Fruit fly (Drosophila melanogaster) whole organism, embryonic: ENCODE results near the gene dind.

Experiments
- Abd-B ChIP-seq: fragments of 200-800 bp; sonication (Bioruptor generic); optimal IDR thresholded peaks from 2 replicates; lab custom pipeline; 2018; ENCODE audit warnings: missing biosample characterization, mild to moderate bottlenecking, missing genetic modification characterization, moderate library complexity
- BEAF-32 ChIP-seq: fragments of 200-800 bp; sonication (Bioruptor generic); optimal IDR thresholded peaks from 3 replicates; lab custom pipeline; 2017; ENCODE audit warnings: missing biosample characterization, missing genetic modification characterization, mild to moderate bottlenecking, moderate library complexity, missing genetic modification reagents
- Bgb ChIP-seq: fragments of 200-800 bp; sonication (Bioruptor generic); IDR thresholded peaks from 2 replicates; pipeline ENCODE4 v1.3.6; 2022; ENCODE audit warnings: missing biosample characterization, missing genetic modification characterization; ENCODE audit not compliant: partially characterized antibody
- CG10209 ChIP-seq: fragments of 200-800 bp; sonication (Bioruptor generic); optimal IDR thresholded peaks from 3 replicates; lab custom pipeline; 2017; ENCODE audit warnings: missing biosample characterization, mild to moderate bottlenecking, missing genetic modification characterization, missing genetic modification reagents
- CG11695 ChIP-seq: fragments of 200-800 bp; sonication (Bioruptor generic); IDR thresholded peaks from 3 replicates; pipeline ENCODE4 v1.3.6; 2022; ENCODE audit warnings: missing biosample characterization, missing genetic modification characterization
- CG12391 ChIP-seq: fragments of 200-800 bp; sonication (Bioruptor generic); optimal IDR thresholded peaks from 3 replicates; lab custom pipeline; 2018; ENCODE audit warnings: missing biosample characterization, mild to moderate bottlenecking, missing genetic modification characterization, moderate library complexity
- CG13624 ChIP-seq: fragments of 200-800 bp; sonication (Bioruptor generic); optimal IDR thresholded peaks from 2 replicates; lab custom pipeline; 2016; ENCODE audit warnings: missing biosample characterization, missing genetic modification characterization
- CG14441 ChIP-seq: fragments of 200-800 bp; sonication (Bioruptor generic); IDR thresholded peaks from 2 replicates; pipeline ENCODE4 v1.3.6; 2022; ENCODE audit warnings: missing biosample characterization, missing genetic modification characterization
- CG15011 ChIP-seq: fragments of 200-800 bp; sonication (Bioruptor generic); optimal IDR thresholded peaks from 3 replicates; lab custom pipeline; 2018; ENCODE audit warnings: missing biosample characterization, mild to moderate bottlenecking, missing genetic modification characterization
- CG15514 ChIP-seq: fragments of 200-800 bp; sonication (Bioruptor generic); optimal IDR thresholded peaks from 3 replicates; lab custom pipeline; 2017; ENCODE audit warnings: missing biosample characterization, missing genetic modification characterization, mild to moderate bottlenecking, moderate library complexity, missing genetic modification reagents
- CG1603 ChIP-seq: fragments of 200-800 bp; sonication (Bioruptor generic); optimal IDR thresholded peaks from 2 replicates; lab custom pipeline; 2019; ENCODE audit warnings: missing biosample characterization, mild to moderate bottlenecking, missing genetic modification characterization, moderate library complexity
- CG16815 ChIP-seq: fragments of 200-800 bp; sonication (Bioruptor generic); optimal IDR thresholded peaks from 3 replicates; lab custom pipeline; 2017; ENCODE audit warnings: missing biosample characterization, mild to moderate bottlenecking, missing genetic modification characterization
- CG18011 ChIP-seq: fragments of 200-800 bp; sonication (Bioruptor generic); optimal IDR thresholded peaks from 2 replicates; lab custom pipeline; 2017; ENCODE audit warnings: missing biosample characterization, missing genetic modification characterization, mild to moderate bottlenecking, moderate library complexity, missing genotype
- CG2120 ChIP-seq: fragments of 200-800 bp; sonication (Bioruptor generic); optimal IDR thresholded peaks from 3 replicates; lab custom pipeline; 2016; ENCODE audit warnings: missing biosample characterization, missing genetic modification characterization
- CG30403 ChIP-seq: fragments of 200-800 bp; sonication (Bioruptor generic); optimal IDR thresholded peaks from 3 replicates; lab custom pipeline; 2016; ENCODE audit warnings: missing biosample characterization, missing genetic modification characterization
- CG32532 ChIP-seq: fragments of 200-800 bp; sonication (Bioruptor generic); IDR thresholded peaks from 2 replicates; pipeline ENCODE4 v1.3.6; 2022; ENCODE audit warnings: missing biosample characterization, missing genetic modification characterization
- CG3847 ChIP-seq: fragments of 200-800 bp; sonication (Bioruptor generic); IDR thresholded peaks from 2 replicates; pipeline ENCODE4 v1.3.6; 2022; ENCODE audit warnings: missing biosample characterization, missing genetic modification characterization
- CG5953 ChIP-seq: fragments of 200-800 bp; sonication (Bioruptor generic); IDR thresholded peaks from 2 replicates; pipeline ENCODE4 v1.3.6; 2022; ENCODE audit warnings: missing biosample characterization, missing genetic modification characterization
- CG7745 ChIP-seq: fragments of 200-800 bp; sonication (Bioruptor generic); optimal IDR thresholded peaks from 2 replicates; lab custom pipeline; 2018; ENCODE audit warnings: missing biosample characterization, mild to moderate bottlenecking, missing genetic modification characterization, moderate library complexity
- CG9437 ChIP-seq: fragments of 200-800 bp; sonication (Bioruptor generic); optimal IDR thresholded peaks from 2 replicates; lab custom pipeline; 2018; ENCODE audit warnings: missing biosample characterization, mild to moderate bottlenecking, missing genetic modification characterization
- CG9727 ChIP-seq: fragments of 200-800 bp; sonication (Bioruptor generic); optimal IDR thresholded peaks from 3 replicates; lab custom pipeline; 2017; ENCODE audit warnings: missing biosample characterization, mild to moderate bottlenecking, missing genetic modification characterization
- Dad ChIP-seq: fragments of 200-800 bp; sonication (Bioruptor generic); optimal IDR thresholded peaks from 3 replicates; lab custom pipeline; 2016; ENCODE audit warnings: missing biosample characterization, missing genetic modification characterization
- Dip2 ChIP-seq: fragments of 200-800 bp; sonication (Bioruptor generic); IDR thresholded peaks from 2 replicates; pipeline ENCODE4 v1.3.6; 2022; ENCODE audit warnings: missing biosample characterization, missing genetic modification characterization
- Doc3 ChIP-seq: fragments of 200-800 bp; sonication (Bioruptor generic); IDR thresholded peaks from 3 replicates; pipeline ENCODE4 v1.3.6; 2022; ENCODE audit warnings: missing biosample characterization, missing genetic modification characterization; ENCODE audit not compliant: partially characterized antibody
- Dp ChIP-seq: fragments of 200-800 bp; sonication (Bioruptor generic); optimal IDR thresholded peaks from 2 replicates; lab custom pipeline; 2018; ENCODE audit warnings: missing biosample characterization, mild to moderate bottlenecking, missing genetic modification characterization, moderate library complexity
- Fer1 ChIP-seq: fragments of 200-800 bp; sonication (Bioruptor generic); optimal IDR thresholded peaks from 2 replicates; lab custom pipeline; 2017; ENCODE audit warnings: missing biosample characterization, mild to moderate bottlenecking, missing genetic modification characterization
- H15 ChIP-seq: fragments of 200-800 bp; sonication (Bioruptor generic); IDR thresholded peaks from 3 replicates; pipeline ENCODE4 v1.3.6; 2022; ENCODE audit warnings: missing biosample characterization, missing genetic modification characterization
- Lim3 ChIP-seq: fragments of 200-800 bp; sonication (Bioruptor generic); IDR thresholded peaks from 2 replicates; pipeline ENCODE4 v1.3.6; 2022; ENCODE audit warnings: missing biosample characterization, missing genetic modification characterization
- MTF-1 ChIP-seq: fragments of 200-800 bp; sonication (Bioruptor generic); optimal IDR thresholded peaks from 2 replicates; lab custom pipeline; 2018; ENCODE audit warnings: missing biosample characterization, mild to moderate bottlenecking, missing genetic modification characterization, borderline replicate concordance
- Max ChIP-seq: fragments of 200-800 bp; sonication (Bioruptor generic); optimal IDR thresholded peaks from 2 replicates; lab custom pipeline; 2016; ENCODE audit warnings: missing biosample characterization, mild to moderate bottlenecking, missing genetic modification characterization
- Med ChIP-seq: fragments of 200-800 bp; sonication (Bioruptor generic); peaks from one replicate; lab custom pipeline; 2016; ENCODE audit warnings: missing biosample characterization, missing genetic modification characterization, mild to moderate bottlenecking, inconsistent platforms, moderate library complexity
- NFAT ChIP-seq: fragments of 200-800 bp; sonication (Bioruptor generic); IDR thresholded peaks from 2 replicates; pipeline ENCODE4 v1.3.6; 2022; ENCODE audit warnings: missing biosample characterization, missing genetic modification characterization
- Sin3A ChIP-seq: fragments of >200 bp; optimal IDR thresholded peaks from 2 replicates; lab custom pipeline; 2018
- Tbp ChIP-seq: fragments of >200 bp; optimal IDR thresholded peaks from 2 replicates; lab custom pipeline; 2018; ENCODE audit warnings: missing biosample characterization, missing genetic modification characterization
- Xrp1 ChIP-seq: fragments of 200-800 bp; sonication (Bioruptor generic); IDR thresholded peaks from 2 replicates; pipeline ENCODE4 v1.3.6; 2022; ENCODE audit warnings: missing biosample characterization, missing genetic modification characterization
- ase ChIP-seq: fragments of 200-800 bp; sonication (Bioruptor generic); IDR thresholded peaks from 3 replicates; pipeline ENCODE4 v1.3.6; 2022; ENCODE audit warnings: missing biosample characterization, missing genetic modification characterization
- dati ChIP-seq: fragments of 200-800 bp; sonication (Bioruptor generic); IDR thresholded peaks from 2 replicates; pipeline ENCODE4 v1.3.6; 2022; ENCODE audit warnings: missing biosample characterization, missing genetic modification characterization
- disco-r ChIP-seq: fragments of 200-800 bp; sonication (Bioruptor generic); optimal IDR thresholded peaks from 2 replicates; lab custom pipeline; 2016; ENCODE audit warnings: missing biosample characterization, missing genetic modification characterization
- gfzf ChIP-seq: fragments of 200-800 bp; sonication (Bioruptor generic); optimal IDR thresholded peaks from 2 replicates; lab custom pipeline; 2016; ENCODE audit warnings: missing biosample characterization, mild to moderate bottlenecking, missing genetic modification characterization, moderate library complexity
- hb ChIP-seq: fragments of 200-800 bp; sonication (Bioruptor generic); IDR thresholded peaks from 3 replicates; pipeline ENCODE4 v1.3.6; 2022; ENCODE audit warnings: missing biosample characterization, missing genetic modification characterization; ENCODE audit not compliant: partially characterized antibody
- jigr1 ChIP-seq: fragments of 200-800 bp; sonication (Bioruptor generic); IDR thresholded peaks from 3 replicates; pipeline ENCODE4 v1.3.6; 2022; ENCODE audit warnings: missing biosample characterization, missing genetic modification characterization
- nmo ChIP-seq: fragments of 200-800 bp; sonication (Bioruptor generic); optimal IDR thresholded peaks from 2 replicates; lab custom pipeline; 2018; ENCODE audit warnings: missing biosample characterization, mild to moderate bottlenecking, missing genetic modification characterization, moderate library complexity
- oc ChIP-seq: fragments of 200-800 bp; sonication (Bioruptor generic); optimal IDR thresholded peaks from 2 replicates; lab custom pipeline; 2018; ENCODE audit warnings: missing biosample characterization, mild to moderate bottlenecking, missing genetic modification characterization, moderate library complexity
- peb ChIP-seq: fragments of 200-800 bp; sonication (Bioruptor generic); IDR thresholded peaks from 2 replicates; pipeline ENCODE4 v1.3.6; 2022; ENCODE audit warnings: missing biosample characterization, missing genetic modification characterization
- prd ChIP-seq, 3 experiments: fragments of >200 bp in 2 of 3; fragments of 200-800 bp in 1 of 3; sonication (Bioruptor generic) in 1 of 3; optimal IDR thresholded peaks in 2 of 3; IDR thresholded peaks in 1 of 3; 2 replicates in 2 of 3; 3 replicates in 1 of 3; pipeline versions ENCODE4 v1.3.6 to Lab custom; 2017 to 2022; ENCODE audit warnings: missing biosample characterization in 1 of 3, missing genetic modification characterization in 1 of 3
- sens ChIP-seq: fragments of 200-800 bp; sonication (Bioruptor generic); peaks from one replicate; lab custom pipeline; 2016; ENCODE audit warnings: missing biosample characterization, missing genetic modification characterization
- shn ChIP-seq: fragments of 200-800 bp; sonication (Bioruptor generic); optimal IDR thresholded peaks from 3 replicates; lab custom pipeline; 2016; ENCODE audit warnings: missing biosample characterization, missing genetic modification characterization
- sisA ChIP-seq: fragments of 200-800 bp; sonication (Bioruptor generic); IDR thresholded peaks from 2 replicates; pipeline ENCODE4 v1.3.6; 2022; ENCODE audit warnings: missing biosample characterization, missing genetic modification characterization
- ssp ChIP-seq: fragments of 200-800 bp; sonication (Bioruptor generic); IDR thresholded peaks from 2 replicates; pipeline ENCODE4 v1.3.6; 2022; ENCODE audit warnings: missing biosample characterization, missing genetic modification characterization
- trem ChIP-seq: fragments of 200-800 bp; optimal IDR thresholded peaks from 3 replicates; lab custom pipeline; 2019; ENCODE audit warnings: missing biosample characterization, mild to moderate bottlenecking, missing genetic modification characterization, moderate library complexity
- yki ChIP-seq: fragments of >200 bp; optimal IDR thresholded peaks from 3 replicates; lab custom pipeline; 2018
- zfh2 ChIP-seq: fragments of 200-800 bp; sonication (Bioruptor generic); optimal IDR thresholded peaks from 2 replicates; lab custom pipeline; 2016; ENCODE audit warnings: missing biosample characterization, missing genetic modification characterization

Gene dind

dm6 chr3R:18677500-18677940, at the start of gene dind, which contains the start of gene CG7706:
TSS of gene dind (minus strand) at chr3R:18677539.
TSS of gene CG7706 (plus strand) at chr3R:18677818.
- TF ChIP-seq Lim3 (GFP tag; lab: Robert Waterston, UW) (no peak), Dip2 (GFP tag; lab: Robert Waterston, UW) (no peak), zfh2 (GFP tag; lab: Kevin White, UChicago) (no peak), peb (GFP tag; lab: Robert Waterston, UW) (no peak), H15 (no peak), ssp (GFP tag; lab: Robert Waterston, UW) (peak; percentile 86), gfzf (GFP tag; lab: Kevin White, UChicago) (peak; percentile 72), ase (GFP tag; lab: Robert Waterston, UW) (no peak), prd (optimal IDR thresholded peaks at IDR 0.05; lab: Kevin White, UChicago) (no peak), prd (GFP tag; IDR thresholded peaks at IDR 0.05; lab: Robert Waterston, UW) (no peak), Dad (GFP tag; lab: Kevin White, UChicago) (no peak), CG11695 (no peak), Abd-B (GFP tag; lab: Kevin White, UChicago) (peak; percentile 7), sens (GFP tag; lab: Kevin White, UChicago) (peak; percentile 78), CG2120 (peak; percentile 33), CG32532 (GFP tag; lab: Robert Waterston, UW) (no peak), Doc3 (GFP tag; lab: Robert Waterston, UW) (no peak), jigr1 (GFP tag; lab: Robert Waterston, UW) (no peak), CG7745 (tag; lab: Kevin White, UChicago) (peak; percentile 78), CG30403 (peak; percentile 12), Dp (GFP tag; lab: Kevin White, UChicago) (peak; percentile 40), dati (GFP tag; lab: Robert Waterston, UW) (no peak), CG3847 (GFP tag; lab: Robert Waterston, UW) (peak; percentile 38; the same call in 1 of the 2 replicates), hb (GFP tag; lab: Robert Waterston, UW) (no peak), CG12391 (tag; lab: Kevin White, UChicago) (peak; percentile 58), shn (GFP tag; lab: Kevin White, UChicago) (no peak), yki (no peak), Max (GFP tag; lab: Kevin White, UChicago) (peak; percentile 23), sisA (GFP tag; lab: Robert Waterston, UW) (no peak), Tbp (GFP tag; lab: Kevin White, UChicago) (no peak), CG1603 (tag; lab: Kevin White, UChicago) (no peak), MTF-1 (GFP tag; lab: Kevin White, UChicago) (no peak), trem (tag; lab: Kevin White, UChicago) (peak; percentile 70), CG16815 (GFP tag; lab: Kevin White, UChicago) (no peak), CG5953 (no peak), Sin3A (lab: Kevin White, UChicago) (peak; percentile 39), CG15514 (GFP tag; lab: Kevin White, UChicago) (peak; percentile 9), CG14441 (GFP tag; lab: Robert Waterston, UW) (no peak), CG10209 (GFP tag; lab: Kevin White, UChicago) (no peak), BEAF-32 (GFP tag; lab: Kevin White, UChicago) (peak; percentile 27), Fer1 (GFP tag; lab: Kevin White, UChicago) (no peak), CG15011 (GFP tag; lab: Kevin White, UChicago) (no peak), oc (tag; lab: Kevin White, UChicago) (no peak), CG13624 (no peak), Med (GFP tag; lab: Kevin White, UChicago) (peak; percentile 3), CG18011 (GFP tag; lab: Kevin White, UChicago) (peak; percentile 42), nmo (GFP tag; lab: Kevin White, UChicago) (peak; percentile 81), CG9727 (GFP tag; lab: Kevin White, UChicago) (no peak), Xrp1 (GFP tag; lab: Robert Waterston, UW) (no peak), Bgb (GFP tag; lab: Robert Waterston, UW) (no peak), disco-r (GFP tag; lab: Kevin White, UChicago) (no peak), NFAT (GFP tag; lab: Robert Waterston, UW) (no peak), CG9437 (GFP tag; lab: Kevin White, UChicago) (peak; percentile 7)
